Worm (Caenorhabditis elegans): ENCODE data around the gene T11F9.14.

T11F9.14 gene

DNA sequence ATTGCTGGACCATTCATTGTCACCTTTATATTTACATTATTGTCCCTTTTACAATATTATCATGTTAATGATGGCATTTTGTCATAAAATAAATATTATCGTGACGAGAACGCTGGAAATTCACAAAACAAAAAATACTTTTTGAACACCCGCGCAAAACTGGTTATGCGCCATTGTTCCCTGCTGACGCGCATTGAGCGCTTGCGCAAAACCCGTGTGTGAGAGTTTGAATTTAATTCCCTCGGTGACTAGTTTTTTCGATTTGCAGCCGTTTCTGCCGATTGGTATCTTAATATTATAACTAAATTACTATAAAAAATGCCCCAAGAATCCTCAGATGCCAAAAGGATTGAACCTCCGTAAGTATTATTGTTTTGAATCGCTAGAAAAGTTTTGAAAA lies 40.8 kb upstream of the T11F9.14 start, which contains the start of gene pafo-1 (continued):
- TF ChIP-seq dpl-1 (GFP tag; optimal IDR thresholded peaks at IDR 0.05) = peak; percentile 95
- peak; percentile 76; the same call in 1 of the 2 replicates for TF ChIP-seq madf-3 (GFP tag; IDR thresholded peaks at IDR 0.05)
- no peak for TF ChIP-seq aptf-3 (GFP tag; IDR thresholded peaks at IDR 0.05)
- TF ChIP-seq B0261.1 (tag; optimal IDR thresholded peaks at IDR 0.05) = peak; percentile 14
- TF ChIP-seq F23B12.7 (tag; optimal IDR thresholded peaks at IDR 0.05; ENCODE audit: insufficient read depth) = peak; percentile 30
- no peak for TF ChIP-seq sdz-38 (tag; optimal IDR thresholded peaks at IDR 0.05)
- no peak for TF ChIP-seq egl-18 (GFP tag; IDR thresholded peaks at IDR 0.05)
- TF ChIP-seq him-1 (tag; optimal IDR thresholded peaks at IDR 0.05) = peak; percentile 56
- TF ChIP-seq unc-62 (GFP tag; optimal IDR thresholded peaks at IDR 0.05) = no peak
- TF ChIP-seq T07F8.4 (tag; optimal IDR thresholded peaks at IDR 0.05) = no peak
- no peak for TF ChIP-seq mes-4 (tag; optimal IDR thresholded peaks at IDR 0.05)
- no peak for TF ChIP-seq ceh-40 (GFP tag; IDR thresholded peaks at IDR 0.05)
- peak; percentile 69 for TF ChIP-seq ztf-26 (tag; optimal IDR thresholded peaks at IDR 0.05)
- no peak for TF ChIP-seq zfh-2 (GFP tag; conservative IDR thresholded peaks at IDR 0.05)
- TF ChIP-seq rcor-1 (GFP tag; IDR thresholded peaks at IDR 0.05) = peak; percentile 88
- peak; percentile 21 for TF ChIP-seq athp-1 (tag; optimal IDR thresholded peaks at IDR 0.05)
- no peak for TF ChIP-seq F57C9.4 (tag; optimal IDR thresholded peaks at IDR 0.05)
- no peak for TF ChIP-seq lin-26 (GFP tag; IDR thresholded peaks at IDR 0.05)
- no peak for TF ChIP-seq Y79H2A.3 (GFP tag; conservative IDR thresholded peaks at IDR 0.05)
- TF ChIP-seq F57A8.1 (GFP tag; optimal IDR thresholded peaks at IDR 0.05) = no peak
- peak; percentile 100 for TF ChIP-seq lin-54 (GFP tag; optimal IDR thresholded peaks at IDR 0.05)
- TF ChIP-seq nhr-179 (tag; optimal IDR thresholded peaks at IDR 0.05) = no peak
- TF ChIP-seq ekl-4 (GFP tag; IDR thresholded peaks at IDR 0.05) = peak; percentile 78
- TF ChIP-seq egl-44 (GFP tag; IDR thresholded peaks at IDR 0.05) = no peak
- peak; percentile 35; the same call in 1 of the 2 replicates for TF ChIP-seq ceh-91 (GFP tag; IDR thresholded peaks at IDR 0.05)
- peak; percentile 16 for TF ChIP-seq pha-4 (tag; optimal IDR thresholded peaks at IDR 0.05)
- TF ChIP-seq hlh-26 (GFP tag; conservative IDR thresholded peaks at IDR 0.05) = no peak
- peak; percentile 57 for TF ChIP-seq unc-130 (GFP tag; optimal IDR thresholded peaks at IDR 0.05)
- no peak for TF ChIP-seq ztf-3 (GFP tag; optimal IDR thresholded peaks at IDR 0.05)
- TF ChIP-seq sea-2 (GFP tag; IDR thresholded peaks at IDR 0.05) = no peak
- TF ChIP-seq dpff-1 (tag; optimal IDR thresholded peaks at IDR 0.05) = no peak
- TF ChIP-seq K11D2.4 (GFP tag; IDR thresholded peaks at IDR 0.05) = peak; percentile 84
- TF ChIP-seq chd-7 (tag; optimal IDR thresholded peaks at IDR 0.05) = peak; percentile 7
- TF ChIP-seq bed-1 (GFP tag; IDR thresholded peaks at IDR 0.05) = no peak
- no peak for TF ChIP-seq madf-10 (tag; optimal IDR thresholded peaks at IDR 0.05)
- TF ChIP-seq ccch-3 (GFP tag; optimal IDR thresholded peaks at IDR 0.05) = no peak
- no peak for TF ChIP-seq F52B5.7 (tag; optimal IDR thresholded peaks at IDR 0.05)
- TF ChIP-seq attf-5 (GFP tag; optimal IDR thresholded peaks at IDR 0.05) = peak; percentile 89
- peak; percentile 93 for TF ChIP-seq nfyb-1 (GFP tag; IDR thresholded peaks at IDR 0.05)
- peak; percentile 45 for TF ChIP-seq F22D6.2 (tag; optimal IDR thresholded peaks at IDR 0.05)
- no peak for TF ChIP-seq nfya-1 (tag; optimal IDR thresholded peaks at IDR 0.05; ENCODE audit: borderline replicate concordance, insufficient read depth)
- no peak for TF ChIP-seq T26A5.8 (tag; optimal IDR thresholded peaks at IDR 0.05)
- TF ChIP-seq snpc-1.3 (tag; optimal IDR thresholded peaks at IDR 0.05; ENCODE audit: insufficient read depth) = peak; percentile 40
- no peak for TF ChIP-seq mel-28 (tag; optimal IDR thresholded peaks at IDR 0.05; ENCODE audit: borderline replicate concordance)
- TF ChIP-seq atf-7 (tag; optimal IDR thresholded peaks at IDR 0.05) = peak; percentile 42
- peak; percentile 92 to 98 (median 93) for TF ChIP-seq lin-35 (GFP tag; optimal IDR thresholded peaks at IDR 0.05)
- TF ChIP-seq F33H1.4 (GFP tag; IDR thresholded peaks at IDR 0.05) = peak; percentile 74
- no peak for TF ChIP-seq cebp-2 (GFP tag; IDR thresholded peaks at IDR 0.05)
- no peak for TF ChIP-seq zim-3 (tag; optimal IDR thresholded peaks at IDR 0.05)
- no peak for TF ChIP-seq egrh-3 (GFP tag; IDR thresholded peaks at IDR 0.05)
